Worm (Caenorhabditis elegans): ENCODE data around the gene Y45F10B.9.

Gene Y45F10B.9

DNA sequence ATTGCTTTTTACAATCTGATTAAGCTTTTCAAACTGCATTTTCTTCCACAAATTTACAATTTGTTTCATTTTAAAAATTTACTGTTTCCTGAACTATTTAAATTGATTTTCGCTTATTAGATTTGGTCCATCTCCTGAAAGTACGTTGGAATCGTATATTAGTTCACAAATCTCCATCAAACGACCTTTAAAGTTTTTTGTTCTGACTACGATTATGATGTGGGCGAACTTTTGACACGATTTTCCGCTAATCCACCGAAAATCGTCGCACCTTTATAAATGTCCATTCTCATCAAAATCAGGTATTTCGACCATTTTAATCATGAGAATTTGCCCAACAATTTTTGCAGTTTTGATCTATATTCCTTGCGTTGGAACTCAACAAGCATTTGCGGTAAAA, 25.8 kb upstream of the Y45F10B.9 start, which contains the start of gene C08F11.1:
Gene C08F11.1 (plus strand): TSS at position 301 of the 400 bp plus-strand sequence.
- no peak for TF ChIP-seq mep-1 (tag; optimal IDR thresholded peaks at IDR 0.05)
- TF ChIP-seq bed-3 (GFP tag; optimal IDR thresholded peaks at IDR 0.05): no peak
- TF ChIP-seq nhr-237 (tag; optimal IDR thresholded peaks at IDR 0.05): no peak
- TF ChIP-seq nhr-2 (tag; optimal IDR thresholded peaks at IDR 0.05): no peak
- TF ChIP-seq cnd-1 (tag; optimal IDR thresholded peaks at IDR 0.05): no peak

DNA sequence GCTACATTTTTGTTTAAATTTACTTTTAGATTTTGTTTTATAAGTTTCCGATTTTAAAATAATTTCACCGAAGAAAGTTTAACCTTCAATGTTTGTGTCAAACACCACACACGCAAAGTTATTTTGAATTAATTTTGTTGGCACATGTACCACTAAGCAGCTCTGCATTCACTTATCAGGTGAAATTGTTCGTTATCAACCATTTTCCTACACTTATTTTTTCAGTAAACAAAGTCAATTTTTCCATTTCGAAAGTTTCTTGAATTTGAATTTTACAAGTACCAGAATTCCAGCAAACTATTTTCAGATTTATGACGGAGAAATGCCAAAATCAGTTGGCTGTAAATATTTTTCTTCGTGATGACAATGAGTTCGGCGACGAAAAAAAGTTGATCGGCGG, 21.5 kb upstream of the Y45F10B.9 start, which contains the start of gene C08F11.3:
Gene C08F11.3 (plus strand): TSS at position 301 of the 400 bp plus-strand sequence.
- TF ChIP-seq nhr-28 (tag; optimal IDR thresholded peaks at IDR 0.05) (no peak), cnd-1 (tag; optimal IDR thresholded peaks at IDR 0.05) (no peak), lsy-2 (tag; optimal IDR thresholded peaks at IDR 0.05) (no peak), ham-2 (GFP tag; optimal IDR thresholded peaks at IDR 0.05) (no peak), ceh-43 (GFP tag; optimal IDR thresholded peaks at IDR 0.05) (no peak), M03D4.4 (tag; optimal IDR thresholded peaks at IDR 0.05) (no peak), nhr-12 (tag; optimal IDR thresholded peaks at IDR 0.05) (no peak), flh-1 (GFP tag; optimal IDR thresholded peaks at IDR 0.05) (no peak), elt-1 (tag; optimal IDR thresholded peaks at IDR 0.05; ENCODE audit: borderline replicate concordance, insufficient read depth) (no peak), ztf-11 (tag; optimal IDR thresholded peaks at IDR 0.05) (no peak), hlh-1 (tag; optimal IDR thresholded peaks at IDR 0.05) (no peak), lin-32 (GFP tag; optimal IDR thresholded peaks at IDR 0.05) (no peak), sptf-1 (tag; optimal IDR thresholded peaks at IDR 0.05) (no peak), mab-5 (tag; optimal IDR thresholded peaks at IDR 0.05) (no peak), ces-1 (GFP tag; optimal IDR thresholded peaks at IDR 0.05) (no peak), nhr-237 (tag; optimal IDR thresholded peaks at IDR 0.05) (no peak), nhr-2 (tag; optimal IDR thresholded peaks at IDR 0.05) (no peak), nhr-76 (tag; optimal IDR thresholded peaks at IDR 0.05) (no peak), ceh-83 (GFP tag; optimal IDR thresholded peaks at IDR 0.05) (no peak), unc-62 (GFP tag; optimal IDR thresholded peaks at IDR 0.05) (no peak)

DNA sequence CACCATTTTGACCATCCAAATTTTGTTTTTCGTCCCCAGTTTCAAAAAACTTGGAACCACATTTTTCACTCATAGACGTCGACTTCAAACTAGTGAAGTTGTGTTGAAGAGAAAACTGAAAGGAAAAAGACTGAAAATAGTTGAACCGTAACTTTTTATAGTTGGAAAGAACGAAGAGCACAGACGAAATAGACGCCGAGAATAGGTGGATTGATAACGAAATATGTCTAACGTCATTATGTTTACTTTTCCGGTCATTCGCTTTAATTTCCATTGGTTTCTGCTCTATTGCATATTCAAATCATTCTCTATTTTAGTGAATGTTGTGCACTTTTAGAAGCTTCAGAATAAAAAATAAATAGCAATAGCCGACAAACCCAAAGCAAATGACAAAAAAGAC, 12.0 kb upstream of the Y45F10B.9 start, which contains the start of gene C08F11.13:
Gene C08F11.13 (minus strand): TSS at position 138 of the 400 bp plus-strand sequence.
- no peak for TF ChIP-seq drap-1 (GFP tag; optimal IDR thresholded peaks at IDR 0.05)
- no peak for TF ChIP-seq cnd-1 (tag; optimal IDR thresholded peaks at IDR 0.05)
- no peak for TF ChIP-seq pha-4 (tag; optimal IDR thresholded peaks at IDR 0.05)
- TF ChIP-seq flh-1 (GFP tag; optimal IDR thresholded peaks at IDR 0.05): no peak
- TF ChIP-seq sptf-1 (tag; optimal IDR thresholded peaks at IDR 0.05): no peak

DNA sequence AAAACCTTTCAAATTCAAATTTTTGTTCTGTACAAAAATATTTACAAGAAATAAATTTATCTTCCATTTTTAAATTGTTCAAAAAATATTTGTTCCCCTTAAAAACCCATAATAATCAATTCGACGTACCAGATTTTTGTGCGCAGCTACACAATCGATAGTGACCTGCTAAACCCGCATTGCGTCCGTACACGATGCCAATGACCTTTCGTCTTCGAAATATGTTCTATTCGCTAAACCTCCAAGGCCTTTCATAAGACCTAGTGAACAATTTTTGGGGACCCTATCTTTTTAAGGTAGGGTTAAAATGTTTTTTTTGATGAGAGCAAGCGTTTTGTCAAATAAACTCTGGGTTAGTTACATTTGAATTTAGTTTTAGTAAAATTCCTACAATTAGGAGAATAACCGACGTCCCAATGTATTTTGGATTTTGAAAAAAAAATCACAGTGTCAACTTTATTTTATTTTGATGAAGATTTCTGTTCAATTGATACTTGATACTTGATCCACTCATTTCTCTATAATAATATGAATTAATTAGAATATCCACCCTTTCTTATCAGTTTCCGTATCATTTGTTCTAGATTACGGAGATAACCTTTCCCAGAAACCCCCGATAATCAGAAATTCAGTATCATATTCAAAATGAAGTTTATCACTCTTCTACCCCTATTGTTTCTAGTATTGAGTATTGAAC, 4.4 kb upstream of the Y45F10B.9 start, which contains the start of gene Y45F10B.59:
Gene Y45F10B.59 (plus strand): TSS at position 647 of the 697 bp plus-strand sequence.
- TF ChIP-seq sem-2 (GFP tag; optimal IDR thresholded peaks at IDR 0.05) (no peak), cnd-1 (tag; optimal IDR thresholded peaks at IDR 0.05) (no peak), zip-8 (tag; optimal IDR thresholded peaks at IDR 0.05) (no peak), flh-1 (GFP tag; optimal IDR thresholded peaks at IDR 0.05) (no peak), hlh-1 (tag; optimal IDR thresholded peaks at IDR 0.05) (no peak), nhr-76 (tag; optimal IDR thresholded peaks at IDR 0.05) (no peak), tbx-8 (GFP tag; optimal IDR thresholded peaks at IDR 0.05) (no peak), ceh-83 (GFP tag; optimal IDR thresholded peaks at IDR 0.05) (no peak), nhr-2 (tag; optimal IDR thresholded peaks at IDR 0.05) (no peak), ceh-43 (GFP tag; optimal IDR thresholded peaks at IDR 0.05) (no peak), ces-1 (GFP tag; optimal IDR thresholded peaks at IDR 0.05) (no peak), elt-1 (tag; optimal IDR thresholded peaks at IDR 0.05; ENCODE audit: borderline replicate concordance, insufficient read depth) (no peak), sptf-1 (tag; optimal IDR thresholded peaks at IDR 0.05) (no peak), ztf-11 (tag; optimal IDR thresholded peaks at IDR 0.05) (no peak), nhr-28 (tag; optimal IDR thresholded peaks at IDR 0.05) (no peak), ceh-39 (tag; optimal IDR thresholded peaks at IDR 0.05) (no peak), mls-2 (tag; optimal IDR thresholded peaks at IDR 0.05) (no peak), nhr-12 (tag; optimal IDR thresholded peaks at IDR 0.05) (no peak), M03D4.4 (tag; optimal IDR thresholded peaks at IDR 0.05) (no peak), drap-1 (GFP tag; optimal IDR thresholded peaks at IDR 0.05) (no peak)

DNA sequence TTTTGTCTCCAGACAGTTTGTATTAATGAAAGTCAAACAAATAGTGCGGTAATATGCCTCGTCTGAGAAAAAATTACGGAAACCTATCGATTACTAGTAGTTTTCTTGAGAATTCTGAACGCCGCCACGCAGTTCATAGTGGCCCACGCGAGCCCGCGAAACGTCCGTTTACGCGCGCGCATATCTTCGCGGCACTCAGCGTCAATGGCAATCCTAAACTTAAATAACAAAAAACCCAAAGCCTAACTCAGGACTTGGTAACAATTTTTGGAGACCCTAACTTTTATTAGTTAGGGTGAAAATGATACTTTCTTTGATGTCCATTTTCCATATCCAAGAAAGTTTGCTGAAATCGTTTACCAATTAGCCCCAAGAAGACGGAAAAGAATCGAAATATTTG, 3.7 kb upstream of the Y45F10B.9 start:
- no peak for TF ChIP-seq nhr-12 (tag; optimal IDR thresholded peaks at IDR 0.05)
- no peak for TF ChIP-seq ham-2 (GFP tag; optimal IDR thresholded peaks at IDR 0.05)
- no peak for TF ChIP-seq unc-39 (tag; optimal IDR thresholded peaks at IDR 0.05)
- TF ChIP-seq sptf-1 (tag; optimal IDR thresholded peaks at IDR 0.05): no peak

All from whole organism, mixed stage, embryonic.